Fruit fly (Drosophila melanogaster) whole organism, embryonic: Measurements from ENCODE around the gene CG5447.
A peak's percentile ranks its signal among the peaks of the same experiment; 100 is the strongest.

Source experiments
- ATbp ChIP-seq: fragments of 200-800 bp; sonication (Bioruptor generic); optimal IDR thresholded peaks from 2 replicates; lab custom pipeline; 2017; ENCODE audit warnings: missing biosample characterization, mild to moderate bottlenecking, missing genetic modification characterization, missing genetic modification reagents
- Ada2b ChIP-seq: fragments of 200-800 bp; sonication (Bioruptor generic); IDR thresholded peaks from 2 replicates; pipeline ENCODE4 v1.3.6; 2022; ENCODE audit warnings: missing biosample characterization, missing genetic modification characterization
- Asciz ChIP-seq: fragments of 200-800 bp; sonication (Bioruptor generic); optimal IDR thresholded peaks from 2 replicates; lab custom pipeline; 2017; ENCODE audit warnings: missing biosample characterization, mild to moderate bottlenecking, missing genetic modification characterization, missing genetic modification reagents
- CG10321 ChIP-seq: fragments of 200-800 bp; sonication (Bioruptor generic); IDR thresholded peaks from 2 replicates; pipeline ENCODE4 v1.3.6; 2022; ENCODE audit warnings: missing biosample characterization, missing genetic modification characterization
- CG10431 ChIP-seq: fragments of 200-800 bp; sonication (Bioruptor generic); optimal IDR thresholded peaks from 3 replicates; lab custom pipeline; 2018; ENCODE audit warnings: missing biosample characterization, mild to moderate bottlenecking, missing genetic modification characterization
- CG11504 ChIP-seq: fragments of 200-800 bp; sonication (Bioruptor generic); optimal IDR thresholded peaks from 3 replicates; lab custom pipeline; 2019; ENCODE audit warnings: missing biosample characterization, mild to moderate bottlenecking, missing genetic modification characterization, moderate library complexity
- CG13424 ChIP-seq: fragments of 200-800 bp; sonication (Bioruptor generic); optimal IDR thresholded peaks from 2 replicates; lab custom pipeline; 2019; ENCODE audit warnings: missing biosample characterization, mild to moderate bottlenecking, missing genetic modification characterization, moderate library complexity
- CG15269 ChIP-seq: fragments of 200-800 bp; sonication (Bioruptor generic); optimal IDR thresholded peaks from 2 replicates; lab custom pipeline; 2018; ENCODE audit warnings: missing biosample characterization, mild to moderate bottlenecking, missing genetic modification characterization, moderate library complexity
- CG1529 ChIP-seq: fragments of 200-800 bp; sonication (Bioruptor generic); optimal IDR thresholded peaks from 3 replicates; lab custom pipeline; 2018; ENCODE audit warnings: missing biosample characterization, missing genetic modification characterization
- CG15601 ChIP-seq: fragments of 200-800 bp; sonication (Bioruptor generic); optimal IDR thresholded peaks from 3 replicates; lab custom pipeline; 2019; ENCODE audit warnings: missing biosample characterization, mild to moderate bottlenecking, missing genetic modification characterization, moderate library complexity
- CG15696 ChIP-seq: fragments of 200-800 bp; sonication (Bioruptor generic); optimal IDR thresholded peaks from 2 replicates; lab custom pipeline; 2019; ENCODE audit warnings: missing biosample characterization, mild to moderate bottlenecking, missing genetic modification characterization, moderate library complexity
- CG17359 ChIP-seq: fragments of 200-800 bp; sonication (Bioruptor generic); optimal IDR thresholded peaks from 3 replicates; lab custom pipeline; 2018; ENCODE audit warnings: missing biosample characterization, mild to moderate bottlenecking, missing genetic modification characterization, moderate library complexity
- CG18476 ChIP-seq: fragments of 200-800 bp; sonication (Bioruptor generic); optimal IDR thresholded peaks from 2 replicates; lab custom pipeline; 2016; ENCODE audit warnings: missing biosample characterization, mild to moderate bottlenecking, missing genetic modification characterization
- CG31441 ChIP-seq: fragments of 200-800 bp; sonication (Bioruptor generic); IDR thresholded peaks from 2 replicates; pipeline ENCODE4 v1.3.6; 2022; ENCODE audit warnings: missing biosample characterization, missing genetic modification characterization
- CG32532 ChIP-seq: fragments of 200-800 bp; sonication (Bioruptor generic); IDR thresholded peaks from 2 replicates; pipeline ENCODE4 v1.3.6; 2022; ENCODE audit warnings: missing biosample characterization, missing genetic modification characterization
- CG32772 ChIP-seq: fragments of 200-800 bp; sonication (Bioruptor generic); IDR thresholded peaks from 2 replicates; pipeline ENCODE4 v1.3.6; 2022; ENCODE audit warnings: missing biosample characterization, missing genetic modification characterization
- CG4328 ChIP-seq: fragments of 200-800 bp; sonication (Bioruptor generic); optimal IDR thresholded peaks from 3 replicates; lab custom pipeline; 2017; ENCODE audit warnings: missing biosample characterization, missing genetic modification reagents, missing genetic modification characterization
- CG43689 ChIP-seq: fragments of 200-800 bp; sonication (Bioruptor generic); IDR thresholded peaks from 2 replicates; pipeline ENCODE4 v1.3.6; 2022; ENCODE audit warnings: missing biosample characterization, missing genetic modification characterization
- CG7372 ChIP-seq: fragments of 200-800 bp; sonication (Bioruptor generic); IDR thresholded peaks from 2 replicates; pipeline ENCODE4 v1.3.6; 2022; ENCODE audit warnings: missing biosample characterization, missing genetic modification characterization
- CG7839 ChIP-seq: fragments of 200-800 bp; sonication (Bioruptor generic); optimal IDR thresholded peaks from 3 replicates; lab custom pipeline; 2018; ENCODE audit warnings: missing biosample characterization, mild to moderate bottlenecking, missing genetic modification characterization, moderate library complexity
- CG8281 ChIP-seq: fragments of 200-800 bp; sonication (Bioruptor generic); optimal IDR thresholded peaks from 2 replicates; lab custom pipeline; 2018; ENCODE audit warnings: missing biosample characterization, mild to moderate bottlenecking, missing genetic modification characterization, moderate library complexity
- CG9215 ChIP-seq: fragments of 200-800 bp; sonication (Bioruptor generic); IDR thresholded peaks from 2 replicates; pipeline ENCODE4 v1.3.6; 2022; ENCODE audit warnings: missing biosample characterization, missing genetic modification characterization
- CG9817 ChIP-seq: fragments of 200-800 bp; sonication (Bioruptor generic); optimal IDR thresholded peaks from 2 replicates; lab custom pipeline; 2018; ENCODE audit warnings: missing biosample characterization, mild to moderate bottlenecking, missing genetic modification characterization, moderate library complexity
- E2f1 ChIP-seq: fragments of 200-800 bp; sonication (Bioruptor generic); IDR thresholded peaks from 2 replicates; pipeline ENCODE4 v1.3.6; 2022; ENCODE audit warnings: missing biosample characterization, missing genetic modification characterization
- Fer3 ChIP-seq: fragments of 200-800 bp; sonication (Bioruptor generic); optimal IDR thresholded peaks from 2 replicates; lab custom pipeline; 2018; ENCODE audit warnings: missing biosample characterization, mild to moderate bottlenecking, missing genetic modification characterization, moderate library complexity
- GATAe ChIP-seq: fragments of 200-800 bp; sonication (Bioruptor generic); conservative IDR thresholded peaks from 2 replicates; pipeline ENCODE4 v1.3.6; 2022; ENCODE audit warnings: missing biosample characterization, missing genetic modification characterization
- Hr51 ChIP-seq, 2 experiments: fragments of 200-800 bp; sonication (Bioruptor generic); optimal IDR thresholded peaks; 2 replicates in 1 of 2; 3 replicates in 1 of 2; lab custom pipeline; 2016 to 2018; ENCODE audit warnings: missing biosample characterization in 2 of 2, missing genetic modification characterization in 2 of 2, mild to moderate bottlenecking in 1 of 2, moderate library complexity in 1 of 2
- Nf-YB ChIP-seq: fragments of 200-800 bp; sonication (Bioruptor generic); optimal IDR thresholded peaks from 3 replicates; lab custom pipeline; 2019; ENCODE audit warnings: missing biosample characterization, mild to moderate bottlenecking, missing genetic modification characterization, moderate library complexity
- Ptx1 ChIP-seq: fragments of 200-800 bp; sonication (Bioruptor generic); IDR thresholded peaks from 2 replicates; pipeline ENCODE4 v1.3.6; 2022; ENCODE audit warnings: missing biosample characterization, missing genetic modification characterization
- Six4 ChIP-seq: fragments of 200-800 bp; sonication (Bioruptor generic); optimal IDR thresholded peaks from 2 replicates; lab custom pipeline; 2016; ENCODE audit warnings: missing biosample characterization, missing genetic modification characterization
- TFAM ChIP-seq: fragments of 200-800 bp; sonication (Bioruptor generic); optimal IDR thresholded peaks from 2 replicates; lab custom pipeline; 2017; ENCODE audit warnings: missing biosample characterization, missing genetic modification characterization, inconsistent platforms
- ase ChIP-seq: fragments of 200-800 bp; sonication (Bioruptor generic); IDR thresholded peaks from 3 replicates; pipeline ENCODE4 v1.3.6; 2022; ENCODE audit warnings: missing biosample characterization, missing genetic modification characterization
- bab2 ChIP-seq: fragments of 200-800 bp; sonication (Bioruptor generic); optimal IDR thresholded peaks from 2 replicates; lab custom pipeline; 2016; ENCODE audit warnings: missing biosample characterization, missing genetic modification characterization
- croc ChIP-seq: fragments of 200-800 bp; sonication (Bioruptor generic); conservative IDR thresholded peaks from 3 replicates; pipeline ENCODE4 v1.3.6; 2022; ENCODE audit warnings: missing biosample characterization, missing genetic modification characterization
- dati ChIP-seq: fragments of 200-800 bp; sonication (Bioruptor generic); IDR thresholded peaks from 2 replicates; pipeline ENCODE4 v1.3.6; 2022; ENCODE audit warnings: missing biosample characterization, missing genetic modification characterization
- dmrt11E ChIP-seq: fragments of 200-800 bp; sonication (Bioruptor generic); optimal IDR thresholded peaks from 3 replicates; lab custom pipeline; 2018; ENCODE audit warnings: missing biosample characterization, mild to moderate bottlenecking, missing genetic modification characterization, moderate library complexity
- dpn ChIP-seq, 2 experiments: fragments of 200-800 bp; sonication (Bioruptor generic); optimal IDR thresholded peaks; 3 replicates each; lab custom pipeline; 2016; ENCODE audit warnings: missing biosample characterization in 2 of 2, missing genetic modification characterization in 2 of 2
- ham ChIP-seq: fragments of 200-800 bp; sonication (Bioruptor generic); IDR thresholded peaks from 2 replicates; pipeline ENCODE4 v1.3.6; 2022; ENCODE audit warnings: missing biosample characterization, missing genetic modification characterization
- luna ChIP-seq: fragments of 200-800 bp; sonication (Bioruptor generic); optimal IDR thresholded peaks from 2 replicates; lab custom pipeline; 2016; ENCODE audit warnings: missing biosample characterization, missing genetic modification characterization
- onecut ChIP-seq: fragments of 200-800 bp; sonication (Bioruptor generic); IDR thresholded peaks from 2 replicates; pipeline ENCODE4 v1.3.6; 2022; ENCODE audit warnings: missing biosample characterization, missing genetic modification characterization
- otp ChIP-seq: fragments of 200-800 bp; sonication (Bioruptor generic); IDR thresholded peaks from 3 replicates; pipeline ENCODE4, ENCODE4 v1.3.6; 2022; ENCODE audit warnings: missing biosample characterization, missing genetic modification characterization
- pan ChIP-seq, 4 experiments: fragments of >200 bp in 3 of 4; fragments of 200-800 bp in 1 of 4; sonication (Bioruptor generic) in 1 of 4; optimal IDR thresholded peaks in 3 of 4; IDR thresholded peaks in 1 of 4; 2 replicates each; pipeline versions ENCODE4 v1.3.6 to Lab custom; 2017 to 2022; ENCODE audit warnings: missing biosample characterization in 2 of 4, missing genetic modification characterization in 2 of 4, mixed read lengths in 1 of 4
- pum ChIP-seq: fragments of 200-800 bp; sonication (Bioruptor generic); optimal IDR thresholded peaks from 2 replicates; lab custom pipeline; 2016; ENCODE audit warnings: missing biosample characterization, missing genetic modification characterization
- sd ChIP-seq: fragments of 200-800 bp; sonication (Bioruptor generic); optimal IDR thresholded peaks from 3 replicates; lab custom pipeline; 2018; ENCODE audit warnings: missing biosample characterization, mild to moderate bottlenecking, missing genetic modification characterization, moderate library complexity
- sens ChIP-seq: fragments of 200-800 bp; sonication (Bioruptor generic); peaks from one replicate; lab custom pipeline; 2016; ENCODE audit warnings: missing biosample characterization, missing genetic modification characterization
- sr ChIP-seq: fragments of 200-800 bp; sonication (Bioruptor generic); IDR thresholded peaks from 3 replicates; pipeline ENCODE4 v1.3.6; 2022; ENCODE audit warnings: missing biosample characterization, missing genetic modification characterization
- ttk ChIP-seq: fragments of 200-800 bp; sonication (Bioruptor generic); IDR thresholded peaks from 2 replicates; pipeline ENCODE4 v2.1.2; 2022; ENCODE audit warnings: missing biosample characterization, missing genetic modification characterization
- zfh1 ChIP-seq: fragments of 200-800 bp; sonication (Bioruptor generic); IDR thresholded peaks from 3 replicates; pipeline ENCODE4 v1.3.6; 2022; ENCODE audit warnings: missing biosample characterization, missing genetic modification characterization

Gene CG5447

DNA sequence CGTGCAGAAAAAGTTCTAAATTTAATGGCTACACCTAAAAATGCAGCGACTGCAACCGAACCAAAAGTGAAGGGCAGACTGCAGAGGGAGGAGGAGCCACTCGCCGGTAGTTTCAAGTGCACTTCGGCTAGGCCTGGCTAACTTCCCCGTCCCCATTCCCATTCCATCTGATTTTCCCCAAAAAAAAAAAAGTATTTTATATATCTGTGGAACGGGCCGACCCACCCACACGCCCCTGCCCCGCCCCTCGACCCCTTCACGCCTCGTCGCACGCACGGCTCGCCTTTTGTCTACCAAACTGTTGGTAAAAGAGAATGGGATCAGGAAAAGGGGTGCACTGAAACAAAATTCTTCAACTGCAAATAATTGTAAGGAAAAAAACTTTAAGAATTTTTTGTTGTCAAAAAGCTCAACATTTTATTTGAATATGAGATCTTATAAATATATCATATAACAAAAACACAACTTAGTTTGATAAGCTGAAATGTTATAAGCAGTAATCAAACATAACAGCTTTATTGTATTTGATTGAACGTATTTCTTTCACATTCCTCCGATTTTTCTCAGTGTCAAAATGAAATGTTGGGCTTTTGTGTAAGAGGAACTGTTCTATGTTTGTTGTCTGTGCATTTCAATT lies 8.3 kb upstream of the CG5447 start (continued):
- no peak for TF ChIP-seq ham
- 0 out of 2 replicates have a peak, but pooled peaks have one; percentile 34 for TF ChIP-seq E2f1
- peak; percentile 35 for TF ChIP-seq CG18476
- TF ChIP-seq GATAe = no peak
- TF ChIP-seq CG32772 = peak; percentile 32; the same call in 1 of the 2 replicates
- no peak for TF ChIP-seq bab2 (GFP tag; lab: Kevin White, UChicago)
- TF ChIP-seq ttk = 0 out of 2 replicates have a peak, but pooled peaks have one; percentile 36
- TF ChIP-seq croc (GFP tag; lab: Robert Waterston, UW) = peak; percentile 44; the same call in 2 of the 3 replicates
- peak; percentile 57 for TF ChIP-seq CG15601
- TF ChIP-seq ATbp (GFP tag; lab: Kevin White, UChicago) = peak; percentile 55
- peak; percentile 49 for TF ChIP-seq Fer3
- 0 out of 2 replicates have a peak, but pooled peaks have one; percentile 26 for TF ChIP-seq onecut (GFP tag; lab: Robert Waterston, UW)
- TF ChIP-seq otp (GFP tag; lab: Robert Waterston, UW) = no peak
- peak; percentile 53 for TF ChIP-seq CG13424
- peak; percentile 3 for TF ChIP-seq sd
- peak; percentile 83 for TF ChIP-seq CG17359
- TF ChIP-seq Nf-YB (GFP tag; lab: Kevin White, UChicago) = peak; percentile 14
- 0 out of 2 replicates have a peak, but pooled peaks have one; percentile 16 for TF ChIP-seq CG9215 (GFP tag; lab: Robert Waterston, UW)
- TF ChIP-seq dpn (GFP tag; optimal IDR thresholded peaks at IDR 0.05; lab: Kevin White, UChicago) = peak in 1 of 2 experiments; percentile 17
- TF ChIP-seq luna (GFP tag; lab: Kevin White, UChicago) = no peak
- TF ChIP-seq Ptx1 (GFP tag; lab: Robert Waterston, UW) = peak; percentile 73
- peak; percentile 31 for TF ChIP-seq Six4
- no peak for TF ChIP-seq CG10321 (GFP tag; lab: Robert Waterston, UW)
- peak; percentile 15 for TF ChIP-seq pum (GFP tag; lab: Kevin White, UChicago)
- TF ChIP-seq Hr51 (GFP tag; optimal IDR thresholded peaks at IDR 0.05; lab: Kevin White, UChicago) = peak in 1 of 2 experiments; percentile 54
- peak; percentile 86 for TF ChIP-seq sens (GFP tag; lab: Kevin White, UChicago)
- peak; percentile 95 for TF ChIP-seq sr (GFP tag; lab: Robert Waterston, UW)
- TF ChIP-seq dmrt11E = peak; percentile 12
- TF ChIP-seq CG32532 = peak; percentile 20; the same call in 1 of the 2 replicates
- TF ChIP-seq ase (GFP tag; lab: Robert Waterston, UW) = no peak
- TF ChIP-seq CG31441 (GFP tag; lab: Robert Waterston, UW) = peak; percentile 87
- no peak for TF ChIP-seq pan (optimal IDR thresholded peaks at IDR 0.05; lab: Kevin White, UChicago)
- TF ChIP-seq pan (GFP tag; optimal IDR thresholded peaks at IDR 0.05 in 1 of 2, IDR thresholded peaks at IDR 0.05 in 1 of 2) = peak in 1 of 2 experiments; percentile 72
- peak; percentile 70 for TF ChIP-seq Asciz (GFP tag; lab: Kevin White, UChicago)
- TF ChIP-seq zfh1 (GFP tag; lab: Robert Waterston, UW) = peak; percentile 59; the same call in 2 of the 3 replicates
- TF ChIP-seq CG1529 (GFP tag; lab: Kevin White, UChicago) = peak; percentile 20
- peak; percentile 19 for TF ChIP-seq CG8281 (tag; lab: Kevin White, UChicago)
- TF ChIP-seq CG15696 (tag; lab: Kevin White, UChicago) = peak; percentile 1
- no peak for TF ChIP-seq dati (GFP tag; lab: Robert Waterston, UW)
- TF ChIP-seq CG43689 (GFP tag; lab: Robert Waterston, UW) = no peak
- peak; percentile 33 for TF ChIP-seq CG4328
- TF ChIP-seq CG11504 (tag; lab: Kevin White, UChicago) = peak; percentile 81
- TF ChIP-seq CG15269 (tag; lab: Kevin White, UChicago) = peak; percentile 18
- TF ChIP-seq Ada2b (GFP tag; lab: Robert Waterston, UW) = peak; percentile 27; the same call in 1 of the 2 replicates
- TF ChIP-seq CG10431 = no peak
- no peak for TF ChIP-seq TFAM (GFP tag; lab: Kevin White, UChicago)
- 0 out of 2 replicates have a peak, but pooled peaks have one; percentile 21 for TF ChIP-seq CG7372 (GFP tag; lab: Robert Waterston, UW)
- peak; percentile 72 for TF ChIP-seq CG7839 (tag; lab: Kevin White, UChicago)
- peak; percentile 13 for TF ChIP-seq CG9817 (tag; lab: Kevin White, UChicago)
